Fruit fly (Drosophila melanogaster) whole organism, wandering third instar larva: ENCODE results near the gene CG34247.

Experiments
- brk ChIP-seq: fragments of 200-800 bp; sonication (Bioruptor generic); optimal IDR thresholded peaks from 2 replicates; lab custom pipeline; 2016; ENCODE audit warnings: missing biosample characterization, mild to moderate bottlenecking, missing genetic modification characterization
- dmrt93B ChIP-seq: fragments of 200-800 bp; sonication (Bioruptor generic); optimal IDR thresholded peaks from 2 replicates; lab custom pipeline; 2018; ENCODE audit warnings: missing biosample characterization, mild to moderate bottlenecking, missing genetic modification characterization

dm6 chr3L:16303078-16303477, 41.7 kb upstream of the CG34247 start, which contains the start of gene CG13044:
- no peak for TF ChIP-seq brk
- TF ChIP-seq dmrt93B (GFP tag; lab: Kevin White, UChicago): no peak
